Fruit fly (Drosophila melanogaster): ENCODE results near the gene CG8064.

Gene CG8064

dm6 chr3R:18283441-18283840 lies at the start of gene CG8064, which contains the start of gene CG14312:
TSS of gene CG8064 (plus strand) at chr3R:18283660.
TSS of gene CG14312 (minus strand) at chr3R:18283528.
- no peak for TF ChIP-seq CG17801 (GFP tag; optimal IDR thresholded peaks at IDR 0.05; ENCODE audit: partially characterized antibody)

- no peak for TF ChIP-seq CG17801 (GFP tag; optimal IDR thresholded peaks at IDR 0.05; ENCODE audit: partially characterized antibody)
Observed at dm6 chr3R:18234699-18235257, 48.7 kb upstream of the CG8064 start.

dm6 chr3R:18235879-18236278 lies 47.6 kb upstream of the CG8064 start, which contains the start of gene repo:
TSS of gene repo (plus strand) at chr3R:18236192.
- no peak for TF ChIP-seq CG17801 (GFP tag; optimal IDR thresholded peaks at IDR 0.05; ENCODE audit: partially characterized antibody)

dm6 chr3R:18242089-18242955 lies 41.1 kb upstream of the CG8064 start, which contains the start of the genes CG7156 and 14-3-3epsilon:
TSS of gene CG7156 (minus strand) at chr3R:18242159.
TSS of gene 14-3-3epsilon (plus strand) at chr3R:18242531.
- peak; percentile 14 for TF ChIP-seq CG17801 (GFP tag; optimal IDR thresholded peaks at IDR 0.05; ENCODE audit: partially characterized antibody)

dm6 chr3R:18243000-18243399 lies 40.5 kb upstream of the CG8064 start:
- TF ChIP-seq CG17801 (GFP tag; optimal IDR thresholded peaks at IDR 0.05; ENCODE audit: partially characterized antibody), result no peak

- TF ChIP-seq CG17801 (GFP tag; optimal IDR thresholded peaks at IDR 0.05; ENCODE audit: partially characterized antibody), result no peak
Observed at dm6 chr3R:18243718-18244170, 39.7 kb upstream of the CG8064 start.

- peak; percentile 45 for TF ChIP-seq CG17801 (GFP tag; optimal IDR thresholded peaks at IDR 0.05; ENCODE audit: partially characterized antibody)
Observed at dm6 chr3R:18244171-18245043, 39.1 kb upstream of the CG8064 start.

dm6 chr3R:18245044-18245596 lies 38.3 kb upstream of the CG8064 start:
- no peak for TF ChIP-seq CG17801 (GFP tag; optimal IDR thresholded peaks at IDR 0.05; ENCODE audit: partially characterized antibody)

- peak; percentile 25 for TF ChIP-seq CG17801 (GFP tag; optimal IDR thresholded peaks at IDR 0.05; ENCODE audit: partially characterized antibody)
Observed at dm6 chr3R:18246041-18246440, 37.4 kb upstream of the CG8064 start.

dm6 chr3R:18249268-18249667 lies 34.2 kb upstream of the CG8064 start:
- no peak for TF ChIP-seq CG17801 (GFP tag; optimal IDR thresholded peaks at IDR 0.05; ENCODE audit: partially characterized antibody)

dm6 chr3R:18250815-18251214 lies 32.6 kb upstream of the CG8064 start, which contains the start of gene CG18598:
TSS of gene CG18598 (plus strand) at chr3R:18251115.
- no peak for TF ChIP-seq CG17801 (GFP tag; optimal IDR thresholded peaks at IDR 0.05; ENCODE audit: partially characterized antibody)

- TF ChIP-seq CG17801 (GFP tag; optimal IDR thresholded peaks at IDR 0.05; ENCODE audit: partially characterized antibody), result no peak
Observed at dm6 chr3R:18251876-18252275, 31.6 kb upstream of the CG8064 start.

- TF ChIP-seq CG17801 (GFP tag; optimal IDR thresholded peaks at IDR 0.05; ENCODE audit: partially characterized antibody), result no peak
Observed at dm6 chr3R:18252578-18252977, 30.9 kb upstream of the CG8064 start, which contains the start of gene CG12320. TSS of gene CG12320 (minus strand) at chr3R:18252734.

- peak; percentile 23 for TF ChIP-seq CG17801 (GFP tag; optimal IDR thresholded peaks at IDR 0.05; ENCODE audit: partially characterized antibody)
Observed at dm6 chr3R:18255281-18255680, 28.2 kb upstream of the CG8064 start, which contains the start of the genes Ada2a, Polr2D, Tgs1 and moi. TSS of gene Ada2a (minus strand) at chr3R:18255487. TSS of gene Polr2D (minus strand) at chr3R:18255487. TSS of gene Tgs1 (plus strand) at chr3R:18255530. TSS of gene moi (plus strand) at chr3R:18255530.
